Worm (Caenorhabditis elegans) whole organism, L2 larva: Measurements from ENCODE around the gene F09E10.7.

Experiments used
- C34F6.9 ChIP-seq: fragments of 150-350 bp; optimal IDR thresholded peaks from 2 replicates; lab custom pipeline; 2014; ENCODE audit warnings: missing biosample characterization, missing genetic modification characterization
- Y55F3AM.14 ChIP-seq: fragments of 200-800 bp; sonication (Bioruptor generic); optimal IDR thresholded peaks from 2 replicates; lab custom pipeline; 2018; ENCODE audit warnings: mild to moderate bottlenecking, missing genetic modification characterization, missing compliant biosample characterization
- ZK546.5 ChIP-seq: sonication (generic microtip); optimal IDR thresholded peaks from 2 replicates; lab custom pipeline; 2017; ENCODE audit warnings: missing biosample characterization, missing genetic modification characterization
- alr-1 ChIP-seq: fragments of 150-350 bp; optimal IDR thresholded peaks from 2 replicates; lab custom pipeline; 2014; ENCODE audit warnings: missing biosample characterization, missing genetic modification characterization
- aly-2 ChIP-seq: fragments of 150-350 bp; optimal IDR thresholded peaks from 2 replicates; lab custom pipeline; 2014; ENCODE audit warnings: missing biosample characterization, missing genetic modification characterization
- ama-1 ChIP-seq: fragments of 150-350 bp; optimal IDR thresholded peaks from 2 replicates; lab custom pipeline; 2018; ENCODE audit warnings: inconsistent platforms
- blmp-1 ChIP-seq: sonication (generic microtip); optimal IDR thresholded peaks from 2 replicates; lab custom pipeline; 2017; ENCODE audit warnings: missing genetic modification characterization, mild to moderate bottlenecking, missing compliant biosample characterization, antibody characterized with exemption, moderate library complexity; ENCODE audit not compliant: insufficient read depth
- crh-2 ChIP-seq: sonication (generic microtip); optimal IDR thresholded peaks from 2 replicates; lab custom pipeline; 2017; ENCODE audit warnings: missing biosample characterization, missing genetic modification characterization
- dmd-4 ChIP-seq: sonication (generic microtip); optimal IDR thresholded peaks from 2 replicates; lab custom pipeline; 2017; ENCODE audit warnings: missing biosample characterization, missing genetic modification characterization
- egl-27 ChIP-seq: sonication (generic microtip); optimal IDR thresholded peaks from 3 replicates; lab custom pipeline; 2017; ENCODE audit warnings: missing biosample characterization, missing genetic modification reagents, missing genetic modification characterization
- elt-1 ChIP-seq: fragments of 150-350 bp; optimal IDR thresholded peaks from 2 replicates; lab custom pipeline; 2014; ENCODE audit warnings: missing biosample characterization, missing genetic modification characterization
- elt-3 ChIP-seq: sonication (generic microtip); optimal IDR thresholded peaks from 2 replicates; lab custom pipeline; 2017; ENCODE audit warnings: missing biosample characterization, missing genetic modification characterization
- fos-1 ChIP-seq: fragments of 150-350 bp; optimal IDR thresholded peaks from 2 replicates; lab custom pipeline; 2014; ENCODE audit warnings: missing biosample characterization, missing genetic modification characterization
- gmeb-1 ChIP-seq: fragments of 150-350 bp; optimal IDR thresholded peaks from 2 replicates; lab custom pipeline; 2014; ENCODE audit warnings: missing biosample characterization, missing genetic modification characterization
- lin-11 ChIP-seq: fragments of 150-350 bp; sonication (generic microtip); optimal IDR thresholded peaks from 2 replicates; lab custom pipeline; 2014; ENCODE audit warnings: missing biosample characterization, missing genetic modification characterization, inconsistent platforms, mixed read lengths
- lin-13 ChIP-seq: fragments of 150-350 bp; optimal IDR thresholded peaks from 2 replicates; lab custom pipeline; 2014; ENCODE audit warnings: missing biosample characterization, missing genetic modification reagents, missing genetic modification characterization
- lin-39 ChIP-seq: fragments of 150-350 bp; optimal IDR thresholded peaks from 2 replicates; lab custom pipeline; 2014; ENCODE audit warnings: missing biosample characterization, missing genetic modification reagents, missing genetic modification characterization
- mab-5 ChIP-seq: fragments of 150-350 bp; optimal IDR thresholded peaks from 2 replicates; lab custom pipeline; 2014; ENCODE audit warnings: missing biosample characterization, missing genetic modification characterization
- mbf-1 ChIP-seq: sonication (generic microtip); optimal IDR thresholded peaks from 2 replicates; lab custom pipeline; 2017; ENCODE audit warnings: missing biosample characterization, missing genetic modification characterization
- mdl-1 ChIP-seq, 2 experiments: fragments of 150-350 bp in 1 of 2; sonication (generic microtip) in 1 of 2; optimal IDR thresholded peaks; 2 replicates each; lab custom pipeline; 2017; ENCODE audit warnings: missing biosample characterization in 2 of 2, missing genetic modification characterization in 2 of 2
- nhr-10 ChIP-seq: sonication (generic microtip); optimal IDR thresholded peaks from 2 replicates; lab custom pipeline; 2017; ENCODE audit warnings: missing biosample characterization, missing genetic modification characterization
- nhr-11 ChIP-seq: fragments of 150-350 bp; optimal IDR thresholded peaks from 2 replicates; lab custom pipeline; 2014; ENCODE audit warnings: missing biosample characterization, missing genetic modification characterization
- nhr-129 ChIP-seq: fragments of 150-350 bp; optimal IDR thresholded peaks from 2 replicates; lab custom pipeline; 2014; ENCODE audit warnings: missing biosample characterization, missing genetic modification characterization
- nhr-21 ChIP-seq: fragments of 150-350 bp; optimal IDR thresholded peaks from 2 replicates; lab custom pipeline; 2014; ENCODE audit warnings: missing biosample characterization, missing genetic modification characterization
- nhr-23 ChIP-seq: fragments of 150-350 bp; optimal IDR thresholded peaks from 2 replicates; lab custom pipeline; 2014; ENCODE audit warnings: missing biosample characterization, missing genetic modification reagents, missing genetic modification characterization
- nhr-237 ChIP-seq: fragments of 150-350 bp; optimal IDR thresholded peaks from 2 replicates; lab custom pipeline; 2014; ENCODE audit warnings: missing biosample characterization, missing genetic modification characterization
- nhr-6 ChIP-seq: fragments of 150-350 bp; optimal IDR thresholded peaks from 2 replicates; lab custom pipeline; 2014; ENCODE audit warnings: missing biosample characterization, missing genetic modification characterization
- nhr-77 ChIP-seq: fragments of 150-350 bp; optimal IDR thresholded peaks from 2 replicates; lab custom pipeline; 2014; ENCODE audit warnings: missing biosample characterization, missing genetic modification characterization
- peb-1 ChIP-seq: fragments of 150-350 bp; optimal IDR thresholded peaks from 2 replicates; lab custom pipeline; 2014; ENCODE audit warnings: missing biosample characterization, missing genetic modification characterization
- skn-1 ChIP-seq: sonication (generic microtip); optimal IDR thresholded peaks from 2 replicates; lab custom pipeline; 2017; ENCODE audit warnings: missing biosample characterization, missing genetic modification characterization
- sma-9 ChIP-seq, 2 experiments: fragments of 150-350 bp in 1 of 2; sonication (generic microtip) in 1 of 2; optimal IDR thresholded peaks; 2 replicates each; lab custom pipeline; 2014 to 2016; ENCODE audit warnings: missing genetic modification characterization in 2 of 2, mild to moderate bottlenecking in 1 of 2, missing biosample characterization in 1 of 2, missing compliant biosample characterization in 1 of 2, missing genetic modification reagents in 1 of 2, moderate library complexity in 1 of 2
- snpc-4 ChIP-seq: fragments of 150-350 bp; optimal IDR thresholded peaks from 2 replicates; lab custom pipeline; 2014; ENCODE audit warnings: missing biosample characterization, missing genetic modification characterization
- unc-39 ChIP-seq: fragments of 150-350 bp; optimal IDR thresholded peaks from 2 replicates; lab custom pipeline; 2014; ENCODE audit warnings: missing biosample characterization, missing genetic modification characterization
- unc-55 ChIP-seq: fragments of 150-350 bp; sonication (generic microtip); optimal IDR thresholded peaks from 3 replicates; lab custom pipeline; 2014; ENCODE audit warnings: missing biosample characterization, missing genetic modification reagents, missing genetic modification characterization
- ztf-11 ChIP-seq: sonication (generic microtip); optimal IDR thresholded peaks from 2 replicates; lab custom pipeline; 2017; ENCODE audit warnings: missing biosample characterization, missing genetic modification characterization
- ztf-4 ChIP-seq: fragments of 150-350 bp; optimal IDR thresholded peaks from 2 replicates; lab custom pipeline; 2014; ENCODE audit warnings: missing biosample characterization, missing genetic modification characterization

F09E10.7 gene

ce11 chrX:1494256-1494655 lies 7.4 kb downstream of the F09E10.7 start, which contains the start of gene F09E10.5:
TSS of gene F09E10.5 (minus strand) at chrX:1494356.
- TF ChIP-seq ztf-11 (tag; lab: Kevin White, UChicago), result no peak
- TF ChIP-seq nhr-237 (tag; lab: Kevin White, UChicago), result no peak
- no peak for TF ChIP-seq ama-1
- TF ChIP-seq aly-2, result no peak
- TF ChIP-seq nhr-77 (tag; lab: Kevin White, UChicago), result no peak
- no peak for TF ChIP-seq alr-1 (tag; lab: Kevin White, UChicago)
- no peak for TF ChIP-seq nhr-11
- no peak for TF ChIP-seq ZK546.5 (tag; lab: Kevin White, UChicago)
- TF ChIP-seq mdl-1 (tag; optimal IDR thresholded peaks at IDR 0.05; lab: Kevin White, UChicago), result no peak
- no peak for TF ChIP-seq elt-3 (tag; lab: Kevin White, UChicago)
- no peak for TF ChIP-seq peb-1 (tag; lab: Kevin White, UChicago)
- no peak for TF ChIP-seq crh-2 (tag; lab: Kevin White, UChicago)
- no peak for TF ChIP-seq sma-9 (GFP tag; optimal IDR thresholded peaks at IDR 0.05; lab: Kevin White, UChicago)
- TF ChIP-seq sma-9 (tag; optimal IDR thresholded peaks at IDR 0.05; lab: Kevin White, UChicago), result no peak
- TF ChIP-seq mab-5 (tag; lab: Kevin White, UChicago), result no peak
- TF ChIP-seq C34F6.9 (tag; lab: Kevin White, UChicago), result no peak
- no peak for TF ChIP-seq lin-39 (tag; lab: Kevin White, UChicago)
- no peak for TF ChIP-seq mbf-1
- TF ChIP-seq nhr-23 (tag; lab: Kevin White, UChicago), result no peak
- no peak for TF ChIP-seq snpc-4 (tag; lab: Kevin White, UChicago)
- TF ChIP-seq, all 48 proteins: peak for 0

ce11 chrX:1492174-1492573 lies 9.5 kb downstream of the F09E10.7 start:
- TF ChIP-seq skn-1 (tag; lab: Kevin White, UChicago) (no peak), nhr-129 (peak; percentile 9)
- TF ChIP-seq, all 48 proteins: peak for 1

ce11 chrX:1491036-1491435 lies 10.6 kb downstream of the F09E10.7 start:
- TF ChIP-seq aly-2 (no peak), crh-2 (tag; lab: Kevin White, UChicago) (no peak), mbf-1 (no peak), egl-27 (tag; lab: Kevin White, UChicago) (no peak), elt-1 (tag; lab: Kevin White, UChicago) (no peak), ztf-4 (tag; lab: Kevin White, UChicago) (no peak), nhr-237 (tag; lab: Kevin White, UChicago) (no peak), lin-11 (tag; lab: Kevin White, UChicago) (no peak), lin-13 (GFP tag; lab: Kevin White, UChicago) (no peak), dmd-4 (tag; lab: Kevin White, UChicago) (no peak), ama-1 (no peak), gmeb-1 (tag; lab: Kevin White, UChicago) (no peak), nhr-11 (no peak), ztf-11 (tag; lab: Kevin White, UChicago) (no peak), nhr-6 (tag; lab: Kevin White, UChicago) (no peak)

- TF ChIP-seq sma-9 (GFP tag; optimal IDR thresholded peaks at IDR 0.05; lab: Kevin White, UChicago) (peak; percentile 2), sma-9 (tag; optimal IDR thresholded peaks at IDR 0.05; lab: Kevin White, UChicago) (no peak), crh-2 (tag; lab: Kevin White, UChicago) (no peak), blmp-1 (tag; lab: Kevin White, UChicago) (no peak)
Measured at ce11 chrX:1489574-1489973, 12.1 kb downstream of the F09E10.7 start.

- TF ChIP-seq aly-2, result no peak
- TF ChIP-seq nhr-23 (tag; lab: Kevin White, UChicago), result no peak
- TF ChIP-seq mab-5 (tag; lab: Kevin White, UChicago), result no peak
- no peak for TF ChIP-seq fos-1
- no peak for TF ChIP-seq nhr-129
- no peak for TF ChIP-seq nhr-10 (tag; lab: Kevin White, UChicago)
- TF ChIP-seq nhr-21, result no peak
- TF ChIP-seq unc-55 (GFP tag; lab: Kevin White, UChicago), result no peak
- no peak for TF ChIP-seq elt-3 (tag; lab: Kevin White, UChicago)
- no peak for TF ChIP-seq sma-9 (GFP tag; optimal IDR thresholded peaks at IDR 0.05; lab: Kevin White, UChicago)
- no peak for TF ChIP-seq sma-9 (tag; optimal IDR thresholded peaks at IDR 0.05; lab: Kevin White, UChicago)
- TF ChIP-seq Y55F3AM.14 (GFP tag; lab: Kevin White, UChicago), result no peak
- no peak for TF ChIP-seq gmeb-1 (tag; lab: Kevin White, UChicago)
- TF ChIP-seq unc-39, result no peak
- TF ChIP-seq, all 48 proteins: peak for 0
Measured at ce11 chrX:1488775-1489174, 12.9 kb downstream of the F09E10.7 start.
